Worm (Caenorhabditis elegans) whole organism, L4 larva: ENCODE measurements around the gene rsa-2.

Source experiments
- D1046.2 ChIP-seq: fragments of 200-800 bp; sonication (Bioruptor generic); IDR thresholded peaks from 2 replicates; pipeline ENCODE4 v1.3.6; 2022; ENCODE audit warnings: missing genetic modification characterization, missing compliant biosample characterization
- T26A8.4 ChIP-seq: fragments of 200-800 bp; sonication (Bioruptor generic); IDR thresholded peaks from 2 replicates; pipeline ENCODE4 v1.3.6; 2022; ENCODE audit warnings: missing genetic modification characterization, missing compliant biosample characterization
- Y48G9A.11 ChIP-seq: fragments of 200-800 bp; sonication (Bioruptor generic); IDR thresholded peaks from 2 replicates; pipeline ENCODE4 v1.3.6; 2022; ENCODE audit warnings: missing genetic modification reagents, missing genetic modification characterization, missing compliant biosample characterization
- ZK337.2 ChIP-seq: fragments of 200-800 bp; sonication (Bioruptor generic); IDR thresholded peaks from 2 replicates; pipeline ENCODE4 v1.3.6; 2022; ENCODE audit warnings: missing genetic modification reagents, missing genetic modification characterization, missing compliant biosample characterization
- aha-1 ChIP-seq: fragments of 150-350 bp; peaks from one replicate; lab custom pipeline; 2014; ENCODE audit warnings: missing biosample characterization, missing genetic modification characterization
- attf-4 ChIP-seq: sonication (generic microtip); optimal IDR thresholded peaks from 3 replicates; lab custom pipeline; 2017; ENCODE audit warnings: missing biosample characterization, missing genetic modification characterization
- ceh-28 ChIP-seq: fragments of 150-350 bp; optimal IDR thresholded peaks from 2 replicates; lab custom pipeline; 2014; ENCODE audit warnings: missing biosample characterization, missing genetic modification reagents, missing genetic modification characterization
- ceh-32 ChIP-seq: sonication (generic microtip); optimal IDR thresholded peaks from 2 replicates; lab custom pipeline; 2016; ENCODE audit warnings: mild to moderate bottlenecking, missing genetic modification characterization, missing compliant biosample characterization; ENCODE audit not compliant: poor library complexity
- ceh-82 ChIP-seq: sonication (generic microtip); optimal IDR thresholded peaks from 2 replicates; lab custom pipeline; 2017; ENCODE audit warnings: missing biosample characterization, missing genetic modification characterization
- daf-16 ChIP-seq, 3 experiments: sonication (generic microtip); optimal IDR thresholded peaks; 2 replicates each; lab custom pipeline; 2016 to 2017; ENCODE audit warnings: missing genetic modification characterization in 3 of 3, missing genetic modification reagents in 3 of 3, mild to moderate bottlenecking in 2 of 3, missing compliant biosample characterization in 2 of 3, missing biosample characterization in 1 of 3, moderate library complexity in 1 of 3
- daf-8 ChIP-seq: fragments of 200-800 bp; sonication (Bioruptor generic); IDR thresholded peaks from 2 replicates; pipeline ENCODE4 v1.3.6; 2022; ENCODE audit warnings: missing genetic modification characterization, missing compliant biosample characterization
- dpl-1 ChIP-seq: fragments of 150-350 bp; optimal IDR thresholded peaks from 2 replicates; lab custom pipeline; 2014; ENCODE audit warnings: missing biosample characterization, missing genetic modification reagents, missing genetic modification characterization
- dve-1 ChIP-seq: sonication (generic microtip); optimal IDR thresholded peaks from 2 replicates; lab custom pipeline; 2017; ENCODE audit warnings: antibody characterized with exemption, mild to moderate bottlenecking, missing genetic modification characterization, missing compliant biosample characterization; ENCODE audit not compliant: insufficient read depth
- egl-43 ChIP-seq: fragments of 200-800 bp; sonication (Bioruptor generic); IDR thresholded peaks from 2 replicates; pipeline ENCODE4 v1.3.6; 2022; ENCODE audit warnings: missing genetic modification reagents, missing genetic modification characterization, missing compliant biosample characterization
- fkh-10 ChIP-seq: fragments of 150-350 bp; optimal IDR thresholded peaks from 2 replicates; lab custom pipeline; 2014; ENCODE audit warnings: missing biosample characterization, missing genetic modification reagents, missing genetic modification characterization
- gei-8 ChIP-seq: fragments of 200-800 bp; sonication (Bioruptor generic); optimal IDR thresholded peaks from 2 replicates; lab custom pipeline; 2018; ENCODE audit warnings: mild to moderate bottlenecking, missing genetic modification characterization, missing compliant biosample characterization
- hif-1 ChIP-seq, 2 experiments: sonication (generic microtip); optimal IDR thresholded peaks; 2 replicates each; lab custom pipeline; 2016 to 2017; ENCODE audit warnings: missing compliant biosample characterization in 2 of 2, missing genetic modification characterization in 2 of 2, missing genetic modification reagents in 2 of 2, missing genotype in 2 of 2, mild to moderate bottlenecking in 1 of 2
- hlh-11 ChIP-seq: fragments of 200-800 bp; sonication (Bioruptor generic); optimal IDR thresholded peaks from 2 replicates; lab custom pipeline; 2018; ENCODE audit warnings: mild to moderate bottlenecking, missing genetic modification characterization, missing compliant biosample characterization
- hlh-30 ChIP-seq: sonication (generic microtip); optimal IDR thresholded peaks from 2 replicates; lab custom pipeline; 2017; ENCODE audit warnings: antibody characterized with exemption, mild to moderate bottlenecking, missing genetic modification characterization, missing compliant biosample characterization; ENCODE audit not compliant: insufficient read depth
- hmg-1.1 ChIP-seq: fragments of 200-800 bp; sonication (Bioruptor generic); IDR thresholded peaks from 2 replicates; pipeline ENCODE4 v1.3.6; 2022; ENCODE audit warnings: missing genetic modification reagents, missing genetic modification characterization, missing compliant biosample characterization
- jun-1 ChIP-seq: fragments of 150-350 bp; optimal IDR thresholded peaks from 2 replicates; lab custom pipeline; 2014; ENCODE audit warnings: missing biosample characterization, missing genetic modification reagents, missing genetic modification characterization
- lin-15B ChIP-seq: fragments of 150-350 bp; sonication (generic microtip); optimal IDR thresholded peaks from 3 replicates; lab custom pipeline; 2014; ENCODE audit warnings: missing biosample characterization, missing genetic modification characterization
- lin-38 ChIP-seq: fragments of 200-800 bp; sonication (Bioruptor generic); IDR thresholded peaks from 2 replicates; pipeline ENCODE4 v1.3.6; 2022; ENCODE audit warnings: missing genetic modification reagents, missing genetic modification characterization, missing compliant biosample characterization
- lin-39 ChIP-seq: fragments of 150-350 bp; optimal IDR thresholded peaks from 2 replicates; lab custom pipeline; 2014; ENCODE audit warnings: missing biosample characterization, missing genetic modification reagents, missing genetic modification characterization
- lir-3 ChIP-seq: sonication (generic microtip); optimal IDR thresholded peaks from 2 replicates; lab custom pipeline; 2016; ENCODE audit warnings: mild to moderate bottlenecking, missing genetic modification characterization, missing compliant biosample characterization
- madf-5 ChIP-seq, 2 experiments: fragments of 200-800 bp; sonication (Bioruptor generic); IDR thresholded peaks; 2 replicates each; pipeline ENCODE4 v1.3.6; 2022; ENCODE audit warnings: missing compliant biosample characterization in 2 of 2, missing genetic modification characterization in 2 of 2
- mep-1 ChIP-seq: fragments of 150-350 bp; sonication (generic microtip); optimal IDR thresholded peaks from 3 replicates; lab custom pipeline; 2014; ENCODE audit warnings: missing biosample characterization, missing genetic modification characterization
- mes-2 ChIP-seq: sonication (generic microtip); optimal IDR thresholded peaks from 2 replicates; lab custom pipeline; 2016; ENCODE audit warnings: missing genotype, mild to moderate bottlenecking, missing genetic modification characterization, missing compliant biosample characterization; ENCODE audit not compliant: poor library complexity, severe bottlenecking
- mxl-3 ChIP-seq: fragments of 200-800 bp; sonication (Bioruptor generic); optimal IDR thresholded peaks from 2 replicates; lab custom pipeline; 2018; ENCODE audit warnings: mild to moderate bottlenecking, missing genetic modification characterization, missing compliant biosample characterization
- nhr-11 ChIP-seq: fragments of 150-350 bp; optimal IDR thresholded peaks from 2 replicates; lab custom pipeline; 2014; ENCODE audit warnings: missing biosample characterization, missing genetic modification characterization
- nhr-111 ChIP-seq: fragments of 200-800 bp; sonication (Bioruptor generic); optimal IDR thresholded peaks from 2 replicates; lab custom pipeline; 2018; ENCODE audit warnings: mild to moderate bottlenecking, missing genetic modification characterization, missing compliant biosample characterization
- nhr-237 ChIP-seq: sonication (generic microtip); optimal IDR thresholded peaks from 2 replicates; lab custom pipeline; 2017; ENCODE audit warnings: missing biosample characterization, missing genetic modification characterization
- nhr-41 ChIP-seq: fragments of 200-800 bp; sonication (Bioruptor generic); IDR thresholded peaks from 2 replicates; pipeline ENCODE4 v1.3.6; 2022; ENCODE audit warnings: missing genetic modification reagents, missing genetic modification characterization, missing compliant biosample characterization
- nhr-48 ChIP-seq: sonication (generic microtip); optimal IDR thresholded peaks from 2 replicates; lab custom pipeline; 2016; ENCODE audit warnings: mild to moderate bottlenecking, missing genetic modification characterization, missing compliant biosample characterization
- nhr-77 ChIP-seq: fragments of 150-350 bp; optimal IDR thresholded peaks from 2 replicates; lab custom pipeline; 2014; ENCODE audit warnings: missing biosample characterization, missing genetic modification characterization
- pha-4 ChIP-seq, 2 experiments: fragments of 150-350 bp in 1 of 2; fragments of 200-800 bp in 1 of 2; sonication (Bioruptor generic) in 1 of 2; IDR thresholded peaks in 1 of 2; optimal IDR thresholded peaks in 1 of 2; 2 replicates each; pipeline versions ENCODE4 v1.3.6 to Lab custom; 2014 to 2022; ENCODE audit warnings: missing genetic modification characterization in 2 of 2, missing genetic modification reagents in 2 of 2, missing biosample characterization in 1 of 2, missing compliant biosample characterization in 1 of 2
- php-3 ChIP-seq: fragments of 200-800 bp; sonication (Bioruptor generic); IDR thresholded peaks from 2 replicates; pipeline ENCODE4 v1.3.6; 2022; ENCODE audit warnings: missing genetic modification reagents, missing genetic modification characterization, missing compliant biosample characterization
- saeg-2 ChIP-seq: fragments of 200-800 bp; sonication (Bioruptor generic); IDR thresholded peaks from 2 replicates; pipeline ENCODE4 v1.3.6; 2022; ENCODE audit warnings: missing genetic modification reagents, missing genetic modification characterization, missing compliant biosample characterization
- set-16 ChIP-seq: fragments of 200-800 bp; sonication (Bioruptor generic); IDR thresholded peaks from 2 replicates; pipeline ENCODE4 v1.3.6; 2022; ENCODE audit warnings: missing genetic modification reagents, missing genetic modification characterization, missing compliant biosample characterization
- skn-1 ChIP-seq: fragments of 150-350 bp; optimal IDR thresholded peaks from 2 replicates; lab custom pipeline; 2014; ENCODE audit warnings: missing biosample characterization, missing genetic modification characterization
- spr-1 ChIP-seq: sonication (generic microtip); optimal IDR thresholded peaks from 2 replicates; lab custom pipeline; 2016; ENCODE audit warnings: mild to moderate bottlenecking, missing genetic modification characterization, missing compliant biosample characterization
- spr-3 ChIP-seq: fragments of 200-800 bp; sonication (Bioruptor generic); optimal IDR thresholded peaks from 2 replicates; lab custom pipeline; 2018; ENCODE audit warnings: mild to moderate bottlenecking, missing genetic modification characterization, missing compliant biosample characterization
- tra-1 ChIP-seq: fragments of 200-800 bp; sonication (Bioruptor generic); IDR thresholded peaks from 2 replicates; pipeline ENCODE4 v1.3.6; 2022; ENCODE audit warnings: missing genetic modification reagents, missing genetic modification characterization, missing compliant biosample characterization
- zag-1 ChIP-seq: fragments of 150-350 bp; optimal IDR thresholded peaks from 2 replicates; lab custom pipeline; 2014; ENCODE audit warnings: missing biosample characterization, missing genetic modification characterization

Gene rsa-2

DNA sequence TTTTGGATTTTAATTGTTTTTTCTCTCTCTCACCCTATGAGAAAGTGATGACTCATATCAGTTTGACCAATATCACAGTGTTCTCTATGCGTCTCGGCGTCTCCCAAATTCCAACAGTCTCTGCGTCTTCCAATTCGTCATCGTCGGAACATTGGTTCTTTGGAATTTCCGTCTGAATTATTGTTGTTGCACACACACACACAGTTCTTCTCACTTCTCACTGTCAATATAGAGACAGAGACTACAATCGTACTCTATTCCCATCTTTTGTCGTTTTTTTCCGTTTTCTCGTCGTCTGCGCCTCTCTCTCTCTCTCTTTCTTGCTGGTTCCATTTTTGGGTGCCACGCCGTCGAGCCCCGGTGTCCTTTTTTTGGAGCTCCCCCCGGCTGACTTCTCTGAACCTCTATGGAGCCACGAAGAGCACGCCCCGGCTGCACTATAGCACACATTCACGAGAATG is 12.6 kb upstream of the rsa-2 start (continued):
- TF ChIP-seq skn-1 (tag; lab: Kevin White, UChicago) (no peak), madf-5 (GFP tag; IDR thresholded peaks at IDR 0.05; lab: Robert Waterston, UW) (no peak), tra-1 (GFP tag; lab: Robert Waterston, UW) (no peak), daf-8 (GFP tag; lab: Robert Waterston, UW) (no peak), saeg-2 (GFP tag; lab: Robert Waterston, UW) (no peak), ceh-82 (tag; lab: Kevin White, UChicago) (no peak)

DNA sequence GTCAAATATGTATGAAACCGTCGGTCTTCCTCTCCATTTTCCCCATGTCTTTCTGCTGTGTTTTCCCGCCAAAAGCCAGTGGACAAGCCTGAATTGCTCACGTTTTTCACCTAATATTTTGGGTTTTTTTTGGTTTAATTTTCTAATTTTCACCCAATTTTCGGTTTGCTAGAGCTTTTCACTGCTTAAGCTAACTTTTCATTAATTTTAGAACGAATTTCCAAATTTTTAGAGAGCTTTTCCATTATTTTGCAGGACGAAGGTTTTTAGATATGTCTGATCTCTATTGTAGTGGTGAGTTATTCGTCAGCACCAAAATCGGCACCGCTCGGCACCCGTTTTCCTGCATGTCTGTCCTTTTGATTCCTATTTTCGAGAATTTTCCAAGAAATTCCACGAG is 9.7 kb upstream of the rsa-2 start:
- no peak for TF ChIP-seq hlh-30
- TF ChIP-seq php-3 (GFP tag; lab: Robert Waterston, UW), result no peak
- no peak for TF ChIP-seq zag-1 (tag; lab: Kevin White, UChicago)
- peak; percentile 91 for TF ChIP-seq aha-1
- TF ChIP-seq daf-16 (GFP tag; optimal IDR thresholded peaks at IDR 0.05; lab: Kevin White, UChicago), result no peak
- TF ChIP-seq daf-16 (tag; optimal IDR thresholded peaks at IDR 0.05; lab: Kevin White, UChicago), result no peak
- no peak for TF ChIP-seq gei-8 (GFP tag; lab: Kevin White, UChicago)
- no peak for TF ChIP-seq nhr-237
- TF ChIP-seq ceh-32, result no peak

DNA sequence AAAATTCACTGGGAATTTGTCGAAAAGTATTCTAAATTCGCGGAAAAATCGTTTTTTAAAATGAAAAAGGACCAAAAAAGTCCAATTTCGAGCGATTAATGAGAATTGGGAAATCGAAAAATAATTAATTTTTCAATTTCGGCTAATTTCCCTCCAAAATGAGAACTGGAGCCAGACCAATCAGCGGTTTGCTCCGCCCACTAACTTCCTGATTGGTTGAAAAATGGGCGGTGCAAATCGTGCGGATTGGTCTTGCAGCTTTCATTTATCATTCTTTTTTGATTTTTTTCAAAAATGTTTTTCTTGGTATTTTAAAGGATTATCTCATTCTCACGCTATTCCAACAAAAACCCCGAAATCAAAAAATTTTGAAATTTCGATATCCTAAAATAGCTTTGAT is 9.2 kb upstream of the rsa-2 start:
- TF ChIP-seq nhr-41 (GFP tag; lab: Robert Waterston, UW), result no peak
- no peak for TF ChIP-seq dve-1
- TF ChIP-seq ceh-82 (tag; lab: Kevin White, UChicago), result no peak
- no peak for TF ChIP-seq attf-4 (tag; lab: Kevin White, UChicago)
- no peak for TF ChIP-seq nhr-77 (tag; lab: Kevin White, UChicago)
- TF ChIP-seq ZK337.2 (GFP tag; lab: Robert Waterston, UW), result no peak
- TF ChIP-seq D1046.2 (GFP tag; lab: Robert Waterston, UW), result no peak
- TF ChIP-seq lin-38 (GFP tag; lab: Robert Waterston, UW), result no peak
- TF ChIP-seq, all 104 proteins: peak for 0

DNA sequence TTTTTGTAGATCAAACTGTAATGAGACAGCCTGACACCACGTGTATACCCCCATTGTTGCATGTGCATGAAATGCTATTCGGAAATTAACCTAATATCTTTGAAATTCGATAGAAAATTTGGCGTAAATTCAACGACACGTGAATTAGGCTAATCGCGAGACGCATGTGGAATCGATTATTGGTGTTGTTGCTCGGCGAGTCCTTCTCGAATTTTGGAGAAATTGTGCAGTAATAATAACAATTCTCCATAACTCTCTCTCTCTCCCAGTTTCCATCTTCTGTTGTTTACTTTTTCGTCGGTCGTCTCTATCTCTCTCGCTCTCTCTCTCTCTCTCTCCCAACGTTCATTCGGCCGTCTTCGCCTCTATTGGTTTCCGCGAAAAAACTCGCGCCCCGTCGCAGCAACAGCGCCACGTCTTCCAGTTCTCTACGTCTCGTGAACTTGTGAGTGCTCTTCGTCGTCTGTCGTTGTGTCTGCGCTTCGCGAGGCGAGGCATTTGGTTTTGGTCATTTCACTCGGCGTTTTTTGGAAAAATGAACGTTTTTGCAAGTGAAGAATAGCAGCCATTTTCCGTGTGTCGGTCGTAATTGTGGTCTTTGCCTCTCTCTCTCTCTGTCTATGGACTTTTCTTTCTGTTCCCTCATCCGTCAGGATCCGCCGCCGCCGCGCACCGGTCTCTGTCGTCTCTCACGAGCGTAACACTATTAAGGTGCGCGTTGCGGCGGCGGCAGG is 8.6 kb upstream of the rsa-2 start:
- TF ChIP-seq hif-1 (tag; optimal IDR thresholded peaks at IDR 0.05; lab: Kevin White, UChicago), result peak in 1 of 2 experiments; percentile 50
- TF ChIP-seq lin-15B, result no peak
- TF ChIP-seq nhr-11 (tag; lab: Kevin White, UChicago), result peak; percentile 31
- TF ChIP-seq jun-1 (tag; lab: Kevin White, UChicago), result peak; percentile 13
- TF ChIP-seq egl-43 (GFP tag; lab: Robert Waterston, UW), result peak; percentile 69; the same call in 1 of the 2 replicates
- TF ChIP-seq hmg-1.1 (GFP tag; lab: Robert Waterston, UW), result peak; percentile 85
- TF ChIP-seq ceh-32, result peak; percentile 19
- TF ChIP-seq dve-1, result peak; percentile 71
- no peak for TF ChIP-seq nhr-111 (GFP tag; lab: Kevin White, UChicago)
- TF ChIP-seq dpl-1 (GFP tag; lab: Kevin White, UChicago), result peak; percentile 51
- no peak for TF ChIP-seq ceh-28 (tag; lab: Kevin White, UChicago)
- peak; percentile 73 for TF ChIP-seq mep-1 (tag; lab: Kevin White, UChicago)
- peak; percentile 55 for TF ChIP-seq nhr-48 (tag; lab: Kevin White, UChicago)
- TF ChIP-seq set-16 (GFP tag; lab: Robert Waterston, UW), result peak; percentile 69
- TF ChIP-seq lir-3, result no peak
- peak; percentile 23; the same call in 1 of the 2 replicates for TF ChIP-seq pha-4 (GFP tag; IDR thresholded peaks at IDR 0.05; lab: Robert Waterston, UW)
- peak; percentile 9 for TF ChIP-seq pha-4 (tag; optimal IDR thresholded peaks at IDR 0.05; lab: Kevin White, UChicago)
- peak; percentile 61 for TF ChIP-seq mxl-3
- TF ChIP-seq T26A8.4 (GFP tag; lab: Robert Waterston, UW), result peak; percentile 55
- TF ChIP-seq hlh-11, result peak; percentile 91
- peak; percentile 64 for TF ChIP-seq spr-1 (tag; lab: Kevin White, UChicago)
- peak; percentile 24 for TF ChIP-seq mes-2 (tag; lab: Kevin White, UChicago)
- peak; percentile 74 for TF ChIP-seq fkh-10 (GFP tag; lab: Kevin White, UChicago)
- TF ChIP-seq lin-39 (tag; lab: Kevin White, UChicago), result no peak
- TF ChIP-seq Y48G9A.11 (GFP tag; lab: Robert Waterston, UW), result no peak
- no peak for TF ChIP-seq spr-3
